Fruit fly (Drosophila melanogaster) whole organism, embryonic: Measurements from ENCODE around the gene Vha68-3.

Experiments used
- Asciz ChIP-seq: fragments of 200-800 bp; sonication (Bioruptor generic); optimal IDR thresholded peaks from 2 replicates; lab custom pipeline; 2017; ENCODE audit warnings: missing biosample characterization, mild to moderate bottlenecking, missing genetic modification characterization, missing genetic modification reagents
- CG10366 ChIP-seq: fragments of 200-800 bp; sonication (Bioruptor generic); IDR thresholded peaks from 2 replicates; pipeline ENCODE4 v1.3.6; 2022; ENCODE audit warnings: missing biosample characterization, missing genetic modification characterization
- CG12071 ChIP-seq: fragments of 200-800 bp; sonication (Bioruptor generic); optimal IDR thresholded peaks from 3 replicates; lab custom pipeline; 2018; ENCODE audit warnings: missing biosample characterization, mild to moderate bottlenecking, missing genetic modification characterization
- CG1602 ChIP-seq: fragments of 200-800 bp; sonication (Bioruptor generic); optimal IDR thresholded peaks from 3 replicates; lab custom pipeline; 2016; ENCODE audit warnings: missing biosample characterization, missing genetic modification characterization
- CG16813 ChIP-seq: fragments of 200-800 bp; sonication (Bioruptor generic); IDR thresholded peaks from 3 replicates; pipeline ENCODE4 v1.3.6; 2022; ENCODE audit warnings: missing biosample characterization, missing genetic modification characterization; ENCODE audit not compliant: partially characterized antibody
- CG17829 ChIP-seq: fragments of 200-800 bp; optimal IDR thresholded peaks from 2 replicates; lab custom pipeline; 2019; ENCODE audit warnings: missing biosample characterization, mild to moderate bottlenecking, missing genetic modification characterization, moderate library complexity
- CG2129 ChIP-seq: fragments of 200-800 bp; sonication (Bioruptor generic); IDR thresholded peaks from 2 replicates; pipeline ENCODE4 v1.3.6; 2022; ENCODE audit warnings: missing biosample characterization, missing genetic modification characterization; ENCODE audit not compliant: partially characterized antibody
- CG32532 ChIP-seq: fragments of 200-800 bp; sonication (Bioruptor generic); IDR thresholded peaks from 2 replicates; pipeline ENCODE4 v1.3.6; 2022; ENCODE audit warnings: missing biosample characterization, missing genetic modification characterization
- CG33213 ChIP-seq: fragments of 200-800 bp; sonication (Bioruptor generic); optimal IDR thresholded peaks from 3 replicates; lab custom pipeline; 2016; ENCODE audit warnings: missing biosample characterization, missing genetic modification characterization
- CG33557 ChIP-seq: fragments of 200-800 bp; sonication (Bioruptor generic); optimal IDR thresholded peaks from 2 replicates; lab custom pipeline; 2019; ENCODE audit warnings: missing biosample characterization, mild to moderate bottlenecking, missing genetic modification characterization, moderate library complexity
- CG3847 ChIP-seq: fragments of 200-800 bp; sonication (Bioruptor generic); IDR thresholded peaks from 2 replicates; pipeline ENCODE4 v1.3.6; 2022; ENCODE audit warnings: missing biosample characterization, missing genetic modification characterization
- CG6791 ChIP-seq: fragments of 200-800 bp; sonication (Bioruptor generic); IDR thresholded peaks from 3 replicates; pipeline ENCODE4 v1.3.6; 2022; ENCODE audit warnings: missing biosample characterization, missing genetic modification characterization; ENCODE audit not compliant: partially characterized antibody
- CG7963 ChIP-seq: fragments of 200-800 bp; sonication (Bioruptor generic); IDR thresholded peaks from 3 replicates; pipeline ENCODE4 v1.3.6; 2022; ENCODE audit warnings: missing biosample characterization, missing genetic modification characterization; ENCODE audit not compliant: partially characterized antibody
- CTCF ChIP-seq: fragments of 200-800 bp; sonication (Bioruptor generic); optimal IDR thresholded peaks from 2 replicates; lab custom pipeline; 2017; ENCODE audit warnings: missing biosample characterization, mild to moderate bottlenecking, missing genetic modification characterization, moderate library complexity
- CkIIα-i1 ChIP-seq: fragments of 200-800 bp; sonication (Bioruptor generic); IDR thresholded peaks from 2 replicates; pipeline ENCODE4 v1.3.6; 2022; ENCODE audit warnings: missing biosample characterization, missing genetic modification characterization
- Dbx ChIP-seq: fragments of 200-800 bp; sonication (Bioruptor generic); IDR thresholded peaks from 3 replicates; pipeline ENCODE4 v1.3.6; 2022; ENCODE audit warnings: missing biosample characterization, missing genetic modification characterization
- Dfd ChIP-seq, 2 experiments: fragments of >200 bp; optimal IDR thresholded peaks; 2 replicates each; lab custom pipeline; 2017; ENCODE audit warnings: missing biosample characterization in 2 of 2, missing genetic modification characterization in 2 of 2
- Dip3 ChIP-seq: fragments of 200-800 bp; sonication (Bioruptor generic); optimal IDR thresholded peaks from 3 replicates; lab custom pipeline; 2016; ENCODE audit warnings: missing biosample characterization, missing genetic modification characterization
- Doc2 ChIP-seq: fragments of 200-800 bp; sonication (Bioruptor generic); IDR thresholded peaks from 2 replicates; pipeline ENCODE4 v1.3.6; 2022; ENCODE audit warnings: missing biosample characterization, missing genetic modification characterization
- Dref ChIP-seq: fragments of 200-800 bp; sonication (Bioruptor generic); IDR thresholded peaks from 2 replicates; pipeline ENCODE4 v1.3.6; 2022; ENCODE audit warnings: missing biosample characterization, missing genetic modification characterization
- Ets97D ChIP-seq: fragments of 200-800 bp; sonication (Bioruptor generic); optimal IDR thresholded peaks from 3 replicates; lab custom pipeline; 2016; ENCODE audit warnings: missing biosample characterization, missing genetic modification characterization
- Hmr ChIP-seq: fragments of 200-800 bp; sonication (Bioruptor generic); optimal IDR thresholded peaks from 3 replicates; lab custom pipeline; 2017; ENCODE audit warnings: mild to moderate bottlenecking, missing biosample characterization, missing genetic modification reagents, missing genetic modification characterization
- MBD-R2 ChIP-seq: fragments of 200-800 bp; sonication (Bioruptor generic); IDR thresholded peaks from 2 replicates; pipeline ENCODE4 v1.3.6; 2022; ENCODE audit warnings: missing biosample characterization, missing genetic modification characterization
- Mad ChIP-seq: fragments of 200-800 bp; sonication (Bioruptor generic); optimal IDR thresholded peaks from 2 replicates; lab custom pipeline; 2016; ENCODE audit warnings: missing biosample characterization, missing genetic modification characterization
- Med ChIP-seq: fragments of 200-800 bp; sonication (Bioruptor generic); peaks from one replicate; lab custom pipeline; 2016; ENCODE audit warnings: missing biosample characterization, missing genetic modification characterization, mild to moderate bottlenecking, inconsistent platforms, moderate library complexity
- Mes4 ChIP-seq: fragments of 200-800 bp; sonication (Bioruptor generic); optimal IDR thresholded peaks from 2 replicates; lab custom pipeline; 2016; ENCODE audit warnings: missing biosample characterization, missing genetic modification characterization
- Myb ChIP-seq: fragments of 200-800 bp; sonication (Bioruptor generic); optimal IDR thresholded peaks from 2 replicates; lab custom pipeline; 2016; ENCODE audit warnings: missing biosample characterization, missing genetic modification characterization
- Oli ChIP-seq: fragments of 200-800 bp; sonication (Bioruptor generic); optimal IDR thresholded peaks from 2 replicates; lab custom pipeline; 2018; ENCODE audit warnings: missing biosample characterization, mild to moderate bottlenecking, missing genetic modification characterization, moderate library complexity
- Stat92E ChIP-seq, 3 experiments: fragments of >200 bp in 2 of 3; fragments of 200-800 bp in 1 of 3; sonication (Bioruptor generic) in 1 of 3; optimal IDR thresholded peaks; 2 replicates each; lab custom pipeline; 2017 to 2019; ENCODE audit warnings: missing biosample characterization in 3 of 3, missing genetic modification characterization in 3 of 3, mild to moderate bottlenecking in 1 of 3, moderate library complexity in 1 of 3
- TFAM ChIP-seq: fragments of 200-800 bp; sonication (Bioruptor generic); optimal IDR thresholded peaks from 2 replicates; lab custom pipeline; 2017; ENCODE audit warnings: missing biosample characterization, missing genetic modification characterization, inconsistent platforms
- YL-1 ChIP-seq: fragments of 200-800 bp; sonication (Bioruptor generic); optimal IDR thresholded peaks from 3 replicates; lab custom pipeline; 2017; ENCODE audit warnings: missing biosample characterization, mild to moderate bottlenecking, missing genetic modification characterization
- bigmax ChIP-seq: fragments of 200-800 bp; sonication (Bioruptor generic); optimal IDR thresholded peaks from 2 replicates; lab custom pipeline; 2018; ENCODE audit warnings: missing biosample characterization, mild to moderate bottlenecking, missing genetic modification characterization
- chinmo ChIP-seq: fragments of 200-800 bp; sonication (Bioruptor generic); IDR thresholded peaks from 4 replicates; pipeline ENCODE4 v1.3.6; 2022; ENCODE audit warnings: missing biosample characterization, missing genetic modification characterization; ENCODE audit not compliant: partially characterized antibody
- croc ChIP-seq: fragments of 200-800 bp; sonication (Bioruptor generic); conservative IDR thresholded peaks from 3 replicates; pipeline ENCODE4 v1.3.6; 2022; ENCODE audit warnings: missing biosample characterization, missing genetic modification characterization
- emc ChIP-seq: fragments of 200-800 bp; sonication (Bioruptor generic); optimal IDR thresholded peaks from 2 replicates; lab custom pipeline; 2016; ENCODE audit warnings: missing biosample characterization, missing genetic modification characterization
- eve ChIP-seq, 2 experiments: fragments of >200 bp; optimal IDR thresholded peaks; 2 replicates each; lab custom pipeline; 2017; ENCODE audit warnings: missing biosample characterization in 2 of 2, missing genetic modification characterization in 2 of 2
- ewg ChIP-seq: fragments of 200-800 bp; sonication (Bioruptor generic); optimal IDR thresholded peaks from 3 replicates; lab custom pipeline; 2017; ENCODE audit warnings: mild to moderate bottlenecking, missing biosample characterization, missing genetic modification reagents, missing genetic modification characterization
- gsb-n ChIP-seq: fragments of 200-800 bp; sonication (Bioruptor generic); optimal IDR thresholded peaks from 3 replicates; lab custom pipeline; 2018; ENCODE audit warnings: missing biosample characterization, mild to moderate bottlenecking, missing genetic modification characterization
- h ChIP-seq: fragments of >200 bp; optimal IDR thresholded peaks from 2 replicates; lab custom pipeline; 2017
- hb ChIP-seq: fragments of 200-800 bp; sonication (Bioruptor generic); IDR thresholded peaks from 3 replicates; pipeline ENCODE4 v1.3.6; 2022; ENCODE audit warnings: missing biosample characterization, missing genetic modification characterization; ENCODE audit not compliant: partially characterized antibody
- kah ChIP-seq: fragments of 200-800 bp; sonication (Bioruptor generic); optimal IDR thresholded peaks from 2 replicates; lab custom pipeline; 2018; ENCODE audit warnings: missing biosample characterization, mild to moderate bottlenecking, missing genetic modification characterization
- kni ChIP-seq: fragments of 200-800 bp; sonication (Bioruptor generic); optimal IDR thresholded peaks from 3 replicates; lab custom pipeline; 2017; ENCODE audit warnings: mild to moderate bottlenecking, missing biosample characterization, missing genetic modification reagents, missing genetic modification characterization
- luna ChIP-seq: fragments of 200-800 bp; sonication (Bioruptor generic); optimal IDR thresholded peaks from 2 replicates; lab custom pipeline; 2016; ENCODE audit warnings: missing biosample characterization, missing genetic modification characterization
- onecut ChIP-seq: fragments of 200-800 bp; sonication (Bioruptor generic); IDR thresholded peaks from 2 replicates; pipeline ENCODE4 v1.3.6; 2022; ENCODE audit warnings: missing biosample characterization, missing genetic modification characterization
- sens ChIP-seq: fragments of 200-800 bp; sonication (Bioruptor generic); peaks from one replicate; lab custom pipeline; 2016; ENCODE audit warnings: missing biosample characterization, missing genetic modification characterization
- stwl ChIP-seq: fragments of 200-800 bp; sonication (Bioruptor generic); optimal IDR thresholded peaks from 3 replicates; lab custom pipeline; 2018; ENCODE audit warnings: missing biosample characterization, mild to moderate bottlenecking, missing genetic modification characterization, moderate library complexity
- tna ChIP-seq: fragments of 200-800 bp; sonication (Bioruptor generic); IDR thresholded peaks from 2 replicates; pipeline ENCODE4 v1.3.6; 2022; ENCODE audit warnings: missing biosample characterization, missing genetic modification characterization; ENCODE audit not compliant: partially characterized antibody
- trem ChIP-seq: fragments of 200-800 bp; optimal IDR thresholded peaks from 3 replicates; lab custom pipeline; 2019; ENCODE audit warnings: missing biosample characterization, mild to moderate bottlenecking, missing genetic modification characterization, moderate library complexity
- ttk ChIP-seq: fragments of 200-800 bp; sonication (Bioruptor generic); IDR thresholded peaks from 2 replicates; pipeline ENCODE4 v2.1.2; 2022; ENCODE audit warnings: missing biosample characterization, missing genetic modification characterization
- wek ChIP-seq: fragments of 200-800 bp; sonication (Bioruptor generic); optimal IDR thresholded peaks from 3 replicates; lab custom pipeline; 2018; ENCODE audit warnings: missing biosample characterization, mild to moderate bottlenecking, missing genetic modification characterization, moderate library complexity
- zfh1 ChIP-seq: fragments of 200-800 bp; sonication (Bioruptor generic); IDR thresholded peaks from 3 replicates; pipeline ENCODE4 v1.3.6; 2022; ENCODE audit warnings: missing biosample characterization, missing genetic modification characterization

Gene Vha68-3

DNA sequence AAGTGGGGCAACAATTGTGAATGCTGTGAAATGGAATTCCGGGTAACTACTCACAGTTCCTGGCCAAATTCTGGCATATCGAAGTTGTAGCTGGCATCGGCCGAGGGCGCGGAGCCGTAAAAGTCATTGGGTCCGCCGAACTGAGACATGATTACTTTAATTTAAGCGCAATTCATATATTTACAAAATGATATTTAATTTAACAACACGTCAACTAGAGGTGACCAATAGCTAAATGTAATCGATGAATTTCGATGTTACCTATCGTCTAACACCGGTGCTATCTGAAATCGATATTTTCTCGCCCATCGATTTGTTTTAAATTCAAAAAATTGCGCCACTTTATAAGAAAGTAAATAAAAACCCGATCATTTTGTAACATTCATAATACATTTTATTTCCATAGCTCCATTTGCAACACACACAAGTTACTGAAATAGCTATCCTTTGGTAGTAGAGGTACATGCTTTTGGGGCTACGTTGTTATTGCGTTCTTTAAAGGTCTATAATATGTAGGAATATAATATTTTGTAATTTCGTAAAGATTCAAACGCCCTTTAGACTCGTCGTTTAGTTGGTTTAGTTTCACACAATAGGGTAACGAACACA, 21.9 kb downstream of the Vha68-3 start, which contains the start of gene Yip1d1 (continued):
- TF ChIP-seq Med (GFP tag; lab: Kevin White, UChicago) (peak; percentile 58), gsb-n (tag; lab: Kevin White, UChicago) (no peak), Asciz (GFP tag; lab: Kevin White, UChicago) (no peak), TFAM (GFP tag; lab: Kevin White, UChicago) (no peak), chinmo (GFP tag; lab: Robert Waterston, UW) (peak; percentile 98), CG17829 (tag; lab: Kevin White, UChicago) (peak; percentile 7), hb (peak; percentile 92), CG3847 (no peak), kah (GFP tag; lab: Kevin White, UChicago) (no peak), CG1602 (no peak), CG33213 (peak; percentile 1), onecut (GFP tag; lab: Robert Waterston, UW) (peak; percentile 16; the same call in 1 of the 2 replicates), Dip3 (GFP tag; lab: Kevin White, UChicago) (no peak), CG7963 (GFP tag; lab: Robert Waterston, UW) (peak; percentile 97), Myb (GFP tag; lab: Kevin White, UChicago) (peak; percentile 51), CG32532 (no peak), Ets97D (GFP tag; lab: Kevin White, UChicago) (peak; percentile 23), sens (GFP tag; lab: Kevin White, UChicago) (peak; percentile 85), tna (GFP tag; lab: Robert Waterston, UW) (peak; percentile 97), CTCF (GFP tag; lab: Kevin White, UChicago) (peak; percentile 34), Hmr (no peak), Mes4 (GFP tag; lab: Kevin White, UChicago) (no peak), h (lab: Kevin White, UChicago) (no peak), MBD-R2 (GFP tag; lab: Robert Waterston, UW) (peak; percentile 81), stwl (tag; lab: Kevin White, UChicago) (peak; percentile 74), CG16813 (GFP tag; lab: Robert Waterston, UW) (peak; percentile 90), CkIIα-i1 (GFP tag; lab: Robert Waterston, UW) (no peak), ewg (GFP tag; lab: Kevin White, UChicago) (no peak), Dfd (GFP tag; optimal IDR thresholded peaks at IDR 0.05; lab: Kevin White, UChicago) (no peak), bigmax (GFP tag; lab: Kevin White, UChicago) (no peak), luna (GFP tag; lab: Kevin White, UChicago) (no peak), YL-1 (peak; percentile 30), Doc2 (GFP tag; lab: Robert Waterston, UW) (no peak), Stat92E (GFP tag; optimal IDR thresholded peaks at IDR 0.05; lab: Kevin White, UChicago) (no peak), croc (GFP tag; lab: Robert Waterston, UW) (no peak), CG10366 (no peak), trem (tag; lab: Kevin White, UChicago) (peak; percentile 31), Oli (tag; lab: Kevin White, UChicago) (no peak), wek (GFP tag; lab: Kevin White, UChicago) (no peak), Mad (GFP tag; lab: Kevin White, UChicago) (no peak), kni (GFP tag; lab: Kevin White, UChicago) (no peak), CG12071 (no peak), zfh1 (GFP tag; lab: Robert Waterston, UW) (no peak), Dref (GFP tag; lab: Robert Waterston, UW) (peak; percentile 98), CG6791 (peak; percentile 98), Dbx (GFP tag; lab: Robert Waterston, UW) (0 out of 3 replicates have a peak, but pooled peaks have one; percentile 32), emc (GFP tag; lab: Kevin White, UChicago) (no peak), ttk (no peak), CG2129 (GFP tag; lab: Robert Waterston, UW) (peak; percentile 74), eve (GFP tag; optimal IDR thresholded peaks at IDR 0.05; lab: Kevin White, UChicago) (no peak), CG33557 (GFP tag; lab: Kevin White, UChicago) (no peak)
